Fruit fly (Drosophila melanogaster) whole organism, embryonic: ENCODE data around the gene Gycbeta100B.

Source experiments
- CG10321 ChIP-seq: fragments of 200-800 bp; sonication (Bioruptor generic); IDR thresholded peaks from 2 replicates; pipeline ENCODE4 v1.3.6; 2022; ENCODE audit warnings: missing biosample characterization, missing genetic modification characterization
- CG10431 ChIP-seq: fragments of 200-800 bp; sonication (Bioruptor generic); optimal IDR thresholded peaks from 3 replicates; lab custom pipeline; 2018; ENCODE audit warnings: missing biosample characterization, mild to moderate bottlenecking, missing genetic modification characterization
- CG11247 ChIP-seq: fragments of 200-800 bp; sonication (Bioruptor generic); IDR thresholded peaks from 2 replicates; pipeline ENCODE4 v1.3.6; 2022; ENCODE audit warnings: missing biosample characterization, missing genetic modification characterization
- CG11723 ChIP-seq: fragments of 200-800 bp; sonication (Bioruptor generic); optimal IDR thresholded peaks from 2 replicates; lab custom pipeline; 2017; ENCODE audit warnings: missing biosample characterization, mild to moderate bottlenecking, missing genetic modification characterization
- CG12071 ChIP-seq: fragments of 200-800 bp; sonication (Bioruptor generic); optimal IDR thresholded peaks from 3 replicates; lab custom pipeline; 2018; ENCODE audit warnings: missing biosample characterization, mild to moderate bottlenecking, missing genetic modification characterization
- CG14441 ChIP-seq: fragments of 200-800 bp; sonication (Bioruptor generic); IDR thresholded peaks from 2 replicates; pipeline ENCODE4 v1.3.6; 2022; ENCODE audit warnings: missing biosample characterization, missing genetic modification characterization
- CG14965 ChIP-seq: fragments of 200-800 bp; sonication (Bioruptor generic); optimal IDR thresholded peaks from 2 replicates; lab custom pipeline; 2016; ENCODE audit warnings: missing biosample characterization, missing genetic modification characterization, borderline replicate concordance
- CG17359 ChIP-seq: fragments of 200-800 bp; sonication (Bioruptor generic); optimal IDR thresholded peaks from 3 replicates; lab custom pipeline; 2018; ENCODE audit warnings: missing biosample characterization, mild to moderate bottlenecking, missing genetic modification characterization, moderate library complexity
- CG2120 ChIP-seq: fragments of 200-800 bp; sonication (Bioruptor generic); optimal IDR thresholded peaks from 3 replicates; lab custom pipeline; 2016; ENCODE audit warnings: missing biosample characterization, missing genetic modification characterization
- CG2129 ChIP-seq: fragments of 200-800 bp; sonication (Bioruptor generic); IDR thresholded peaks from 2 replicates; pipeline ENCODE4 v1.3.6; 2022; ENCODE audit warnings: missing biosample characterization, missing genetic modification characterization; ENCODE audit not compliant: partially characterized antibody
- CG2202 ChIP-seq: fragments of 200-800 bp; sonication (Bioruptor generic); optimal IDR thresholded peaks from 2 replicates; lab custom pipeline; 2018; ENCODE audit warnings: missing biosample characterization, mild to moderate bottlenecking, missing genetic modification characterization
- CG2678 ChIP-seq: fragments of 200-800 bp; sonication (Bioruptor generic); optimal IDR thresholded peaks from 3 replicates; lab custom pipeline; 2019; ENCODE audit warnings: missing biosample characterization, mild to moderate bottlenecking, missing genetic modification characterization, moderate library complexity
- CG33213 ChIP-seq: fragments of 200-800 bp; sonication (Bioruptor generic); optimal IDR thresholded peaks from 3 replicates; lab custom pipeline; 2016; ENCODE audit warnings: missing biosample characterization, missing genetic modification characterization
- CG4360 ChIP-seq: fragments of 200-800 bp; sonication (Bioruptor generic); IDR thresholded peaks from 2 replicates; pipeline ENCODE4 v1.3.6; 2022; ENCODE audit warnings: missing biosample characterization, missing genetic modification characterization
- CG4730 ChIP-seq: fragments of 200-800 bp; sonication (Bioruptor generic); IDR thresholded peaks from 2 replicates; pipeline ENCODE4 v1.3.6; 2022; ENCODE audit warnings: missing biosample characterization, missing genetic modification characterization
- CG7839 ChIP-seq: fragments of 200-800 bp; sonication (Bioruptor generic); optimal IDR thresholded peaks from 3 replicates; lab custom pipeline; 2018; ENCODE audit warnings: missing biosample characterization, mild to moderate bottlenecking, missing genetic modification characterization, moderate library complexity
- CG7987 ChIP-seq: fragments of 200-800 bp; sonication (Bioruptor generic); optimal IDR thresholded peaks from 2 replicates; lab custom pipeline; 2018; ENCODE audit warnings: missing biosample characterization, mild to moderate bottlenecking, missing genetic modification characterization, moderate library complexity
- CG9437 ChIP-seq: fragments of 200-800 bp; sonication (Bioruptor generic); optimal IDR thresholded peaks from 2 replicates; lab custom pipeline; 2018; ENCODE audit warnings: missing biosample characterization, mild to moderate bottlenecking, missing genetic modification characterization
- Chrac-16 ChIP-seq: fragments of 200-800 bp; sonication (Bioruptor generic); optimal IDR thresholded peaks from 3 replicates; lab custom pipeline; 2016; ENCODE audit warnings: missing biosample characterization, missing genetic modification characterization
- CrebB ChIP-seq: fragments of 200-800 bp; sonication (Bioruptor generic); optimal IDR thresholded peaks from 3 replicates; lab custom pipeline; 2018; ENCODE audit warnings: missing biosample characterization, mild to moderate bottlenecking, missing genetic modification characterization
- D ChIP-seq, 2 experiments: fragments of 200-800 bp in 1 of 2; fragments of >200 bp in 1 of 2; sonication (Bioruptor generic) in 1 of 2; optimal IDR thresholded peaks; 2 replicates in 1 of 2; 3 replicates in 1 of 2; lab custom pipeline; 2017; ENCODE audit warnings: mild to moderate bottlenecking in 1 of 2, missing biosample characterization in 1 of 2, missing genetic modification characterization in 1 of 2, missing genetic modification reagents in 1 of 2
- HLH54F ChIP-seq: fragments of 200-800 bp; sonication (Bioruptor generic); optimal IDR thresholded peaks from 3 replicates; lab custom pipeline; 2016; ENCODE audit warnings: missing biosample characterization, missing genetic modification characterization
- Hsf ChIP-seq: fragments of 200-800 bp; sonication (Bioruptor generic); optimal IDR thresholded peaks from 3 replicates; lab custom pipeline; 2016; ENCODE audit warnings: missing biosample characterization, missing genetic modification characterization
- MTF-1 ChIP-seq: fragments of 200-800 bp; sonication (Bioruptor generic); optimal IDR thresholded peaks from 2 replicates; lab custom pipeline; 2018; ENCODE audit warnings: missing biosample characterization, mild to moderate bottlenecking, missing genetic modification characterization, borderline replicate concordance
- Mes4 ChIP-seq: fragments of 200-800 bp; sonication (Bioruptor generic); optimal IDR thresholded peaks from 2 replicates; lab custom pipeline; 2016; ENCODE audit warnings: missing biosample characterization, missing genetic modification characterization
- Myb ChIP-seq: fragments of 200-800 bp; sonication (Bioruptor generic); optimal IDR thresholded peaks from 2 replicates; lab custom pipeline; 2016; ENCODE audit warnings: missing biosample characterization, missing genetic modification characterization
- Scr ChIP-seq: fragments of 200-800 bp; sonication (Bioruptor generic); IDR thresholded peaks from 2 replicates; pipeline ENCODE4 v1.3.6; 2022; ENCODE audit warnings: missing biosample characterization, missing genetic modification characterization; ENCODE audit not compliant: partially characterized antibody
- ab ChIP-seq: fragments of 200-800 bp; sonication (Bioruptor generic); optimal IDR thresholded peaks from 2 replicates; lab custom pipeline; 2016; ENCODE audit warnings: missing biosample characterization, missing genetic modification characterization
- aop ChIP-seq: fragments of 200-800 bp; sonication (Bioruptor generic); IDR thresholded peaks from 2 replicates; pipeline ENCODE4 v1.3.6; 2022; ENCODE audit warnings: missing biosample characterization, missing genetic modification characterization
- btn ChIP-seq: fragments of 200-800 bp; sonication (Bioruptor generic); optimal IDR thresholded peaks from 2 replicates; lab custom pipeline; 2016; ENCODE audit warnings: missing biosample characterization, missing genetic modification characterization
- corto ChIP-seq: fragments of 200-800 bp; sonication (Bioruptor generic); optimal IDR thresholded peaks from 2 replicates; lab custom pipeline; 2016; ENCODE audit warnings: missing biosample characterization, mild to moderate bottlenecking, missing genetic modification characterization, moderate library complexity
- crol ChIP-seq: fragments of 200-800 bp; sonication (Bioruptor generic); IDR thresholded peaks from 2 replicates; pipeline ENCODE4 v1.3.6; 2022; ENCODE audit warnings: missing biosample characterization, missing genetic modification characterization
- dm ChIP-seq: fragments of 200-800 bp; sonication (Bioruptor generic); optimal IDR thresholded peaks from 3 replicates; lab custom pipeline; 2016; ENCODE audit warnings: missing biosample characterization, missing genetic modification characterization
- dmrt99B ChIP-seq: fragments of 200-800 bp; sonication (Bioruptor generic); optimal IDR thresholded peaks from 2 replicates; lab custom pipeline; 2018; ENCODE audit warnings: missing biosample characterization, mild to moderate bottlenecking, missing genetic modification characterization, moderate library complexity
- en ChIP-seq: fragments of 200-800 bp; sonication (Bioruptor generic); optimal IDR thresholded peaks from 2 replicates; lab custom pipeline; 2016; ENCODE audit warnings: missing biosample characterization, missing genetic modification characterization
- hb ChIP-seq: fragments of 200-800 bp; sonication (Bioruptor generic); IDR thresholded peaks from 3 replicates; pipeline ENCODE4 v1.3.6; 2022; ENCODE audit warnings: missing biosample characterization, missing genetic modification characterization; ENCODE audit not compliant: partially characterized antibody
- jing ChIP-seq: fragments of 200-800 bp; sonication (Bioruptor generic); optimal IDR thresholded peaks from 2 replicates; lab custom pipeline; 2018; ENCODE audit warnings: missing biosample characterization, mild to moderate bottlenecking, missing genetic modification characterization
- kay ChIP-seq: fragments of 200-800 bp; sonication (Bioruptor generic); optimal IDR thresholded peaks from 2 replicates; lab custom pipeline; 2016; ENCODE audit warnings: missing biosample characterization, missing genetic modification characterization
- p53 ChIP-seq: fragments of 200-800 bp; sonication (Bioruptor generic); optimal IDR thresholded peaks from 2 replicates; lab custom pipeline; 2016; ENCODE audit warnings: missing biosample characterization, missing genetic modification characterization
- peb ChIP-seq: fragments of 200-800 bp; sonication (Bioruptor generic); IDR thresholded peaks from 2 replicates; pipeline ENCODE4 v1.3.6; 2022; ENCODE audit warnings: missing biosample characterization, missing genetic modification characterization
- pfk ChIP-seq: fragments of 200-800 bp; sonication (Bioruptor generic); optimal IDR thresholded peaks from 2 replicates; lab custom pipeline; 2018; ENCODE audit warnings: missing biosample characterization, mild to moderate bottlenecking, missing genetic modification characterization, moderate library complexity
- run ChIP-seq: fragments of 200-800 bp; sonication (Bioruptor generic); optimal IDR thresholded peaks from 3 replicates; lab custom pipeline; 2018; ENCODE audit warnings: missing biosample characterization, mild to moderate bottlenecking, missing genetic modification characterization
- sens ChIP-seq: fragments of 200-800 bp; sonication (Bioruptor generic); peaks from one replicate; lab custom pipeline; 2016; ENCODE audit warnings: missing biosample characterization, missing genetic modification characterization
- shn ChIP-seq: fragments of 200-800 bp; sonication (Bioruptor generic); optimal IDR thresholded peaks from 3 replicates; lab custom pipeline; 2016; ENCODE audit warnings: missing biosample characterization, missing genetic modification characterization
- tap ChIP-seq: fragments of 200-800 bp; optimal IDR thresholded peaks from 3 replicates; lab custom pipeline; 2019; ENCODE audit warnings: missing biosample characterization, mild to moderate bottlenecking, missing genetic modification characterization, moderate library complexity
- tio ChIP-seq: fragments of 200-800 bp; sonication (Bioruptor generic); optimal IDR thresholded peaks from 2 replicates; lab custom pipeline; 2017; ENCODE audit warnings: missing biosample characterization, missing genetic modification characterization, inconsistent platforms
- trem ChIP-seq: fragments of 200-800 bp; optimal IDR thresholded peaks from 3 replicates; lab custom pipeline; 2019; ENCODE audit warnings: missing biosample characterization, mild to moderate bottlenecking, missing genetic modification characterization, moderate library complexity
- tx ChIP-seq: fragments of 200-800 bp; sonication (Bioruptor generic); optimal IDR thresholded peaks from 2 replicates; lab custom pipeline; 2016; ENCODE audit warnings: missing biosample characterization, missing genetic modification characterization
- unpg ChIP-seq: fragments of 200-800 bp; sonication (Bioruptor generic); optimal IDR thresholded peaks from 3 replicates; lab custom pipeline; 2018; ENCODE audit warnings: missing biosample characterization, mild to moderate bottlenecking, missing genetic modification characterization, moderate library complexity
- zfh2 ChIP-seq: fragments of 200-800 bp; sonication (Bioruptor generic); optimal IDR thresholded peaks from 2 replicates; lab custom pipeline; 2016; ENCODE audit warnings: missing biosample characterization, missing genetic modification characterization

Gene Gycbeta100B

DNA sequence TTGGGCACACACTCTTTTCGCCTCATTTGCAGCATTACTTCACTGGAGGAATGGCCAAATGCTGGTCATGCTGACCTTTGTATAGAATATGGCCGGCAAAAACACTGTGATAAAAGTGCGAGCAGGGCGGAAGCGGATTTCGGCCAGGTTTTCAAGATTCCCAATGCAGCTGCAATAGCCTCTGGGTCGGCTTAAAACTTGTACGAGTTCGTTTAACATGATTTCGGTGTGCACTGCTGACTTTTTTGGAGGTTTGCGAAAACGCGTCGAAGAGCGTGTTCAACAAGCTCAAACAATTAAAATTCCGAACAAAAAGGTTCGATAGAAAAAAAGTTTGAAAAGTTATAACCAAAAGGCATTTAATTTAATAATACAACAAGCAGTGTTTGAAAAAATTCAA, 76.4 kb downstream of the Gycbeta100B start, which contains the start of gene chp:
Gene chp (minus strand): TSS at position 101 of the 400 bp plus-strand sequence.
- no peak for TF ChIP-seq CG10321 (GFP tag; lab: Robert Waterston, UW)
- no peak for TF ChIP-seq tx (GFP tag; lab: Kevin White, UChicago)
- no peak for TF ChIP-seq CG11247
- no peak for TF ChIP-seq shn (GFP tag; lab: Kevin White, UChicago)
- no peak for TF ChIP-seq zfh2 (GFP tag; lab: Kevin White, UChicago)
- no peak for TF ChIP-seq dmrt99B
- TF ChIP-seq peb (GFP tag; lab: Robert Waterston, UW): no peak
- no peak for TF ChIP-seq tio (GFP tag; lab: Kevin White, UChicago)
- no peak for TF ChIP-seq CG4730 (GFP tag; lab: Robert Waterston, UW)

dm6 chr3R:31213227-31213626, 79.0 kb downstream of the Gycbeta100B start, which contains the start of the genes Zwilch and CG1542:
TSS of gene Zwilch (minus strand) at chr3R:31213376.
TSS of gene CG1542 (plus strand) at chr3R:31213458.
- TF ChIP-seq unpg (GFP tag; lab: Kevin White, UChicago) (no peak), CG7987 (GFP tag; lab: Kevin White, UChicago) (no peak), run (no peak), CG2129 (GFP tag; lab: Robert Waterston, UW) (no peak), CG2120 (GFP tag; lab: Kevin White, UChicago) (no peak), CG9437 (GFP tag; lab: Kevin White, UChicago) (no peak), CG14441 (GFP tag; lab: Robert Waterston, UW) (no peak), CG4360 (GFP tag; lab: Robert Waterston, UW) (no peak), ab (GFP tag; lab: Kevin White, UChicago) (no peak), CG7839 (tag; lab: Kevin White, UChicago) (no peak), Myb (GFP tag; lab: Kevin White, UChicago) (peak; percentile 73), kay (no peak), corto (GFP tag; lab: Kevin White, UChicago) (no peak), sens (peak; percentile 78), trem (peak; percentile 78), Hsf (GFP tag; lab: Kevin White, UChicago) (peak; percentile 14), HLH54F (GFP tag; lab: Kevin White, UChicago) (no peak), tap (no peak), hb (GFP tag; lab: Robert Waterston, UW) (peak; percentile 75; the same call in 2 of the 3 replicates), CG2678 (tag; lab: Kevin White, UChicago) (no peak), Mes4 (no peak), pfk (GFP tag; lab: Kevin White, UChicago) (no peak), dm (peak; percentile 96), p53 (GFP tag; lab: Kevin White, UChicago) (no peak), btn (no peak), aop (GFP tag; lab: Robert Waterston, UW) (no peak), crol (GFP tag; lab: Robert Waterston, UW) (no peak), Chrac-16 (GFP tag; lab: Kevin White, UChicago) (no peak), jing (GFP tag; lab: Kevin White, UChicago) (no peak), CG2202 (tag; lab: Kevin White, UChicago) (no peak), D (optimal IDR thresholded peaks at IDR 0.05; lab: Kevin White, UChicago) (no peak), D (GFP tag; optimal IDR thresholded peaks at IDR 0.05; lab: Kevin White, UChicago) (no peak), MTF-1 (GFP tag; lab: Kevin White, UChicago) (no peak), CG11723 (no peak), CG33213 (GFP tag; lab: Kevin White, UChicago) (no peak), CrebB (tag; lab: Kevin White, UChicago) (no peak), CG17359 (tag; lab: Kevin White, UChicago) (no peak), CG14965 (no peak), en (no peak), CG12071 (GFP tag; lab: Kevin White, UChicago) (no peak), Scr (GFP tag; lab: Robert Waterston, UW) (peak; percentile 70), CG10431 (GFP tag; lab: Kevin White, UChicago) (no peak)
